Worm (Caenorhabditis elegans): ENCODE measurements around the gene alp-1.

ce11 chrIV:8893746-8894145 is 41.5 kb downstream of the alp-1 start, which contains the start of gene rad-54.L2:
- no peak for TF ChIP-seq ref-1 (GFP tag; conservative IDR thresholded peaks at IDR 0.05)
- no peak for TF ChIP-seq T22C8.4 (GFP tag; IDR thresholded peaks at IDR 0.05)
- TF ChIP-seq med-1 (GFP tag; optimal IDR thresholded peaks at IDR 0.05; ENCODE audit: insufficient read depth) = no peak
- no peak for TF ChIP-seq cog-1 (tag; optimal IDR thresholded peaks at IDR 0.05)
- TF ChIP-seq ztf-29 (GFP tag; IDR thresholded peaks at IDR 0.05) = no peak

Data from whole organism, midembryonic.